Worm (Caenorhabditis elegans): Measurements from ENCODE around the gene fkh-5.

DNA sequence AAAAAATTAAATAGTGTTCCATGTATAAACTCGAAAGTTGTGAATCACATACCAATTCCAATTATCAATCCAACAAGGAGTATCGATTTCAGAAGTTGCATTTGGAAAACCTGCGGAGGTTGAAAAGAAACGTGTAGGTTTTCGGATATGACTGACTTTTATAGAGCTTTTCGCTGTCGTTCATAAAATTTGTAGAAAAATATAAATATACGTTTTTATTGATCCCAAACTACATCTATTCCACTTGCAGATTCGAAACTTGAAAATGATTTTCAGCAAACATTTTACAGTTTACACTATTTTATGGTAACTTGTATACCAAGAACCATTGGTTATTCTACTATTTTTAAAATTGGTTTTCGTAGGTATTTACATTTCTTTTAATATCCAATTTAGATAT, 2.3 kb upstream of the fkh-5 start, which contains the start of gene clec-156:
- TF ChIP-seq unc-62 (GFP tag; optimal IDR thresholded peaks at IDR 0.05), result no peak
- no peak for TF ChIP-seq elt-3 (tag; optimal IDR thresholded peaks at IDR 0.05)
- TF ChIP-seq blmp-1 (tag; optimal IDR thresholded peaks at IDR 0.05; ENCODE audit: insufficient read depth), result no peak
- no peak for TF ChIP-seq fos-1 (tag; optimal IDR thresholded peaks at IDR 0.05)
- no peak for TF ChIP-seq ztf-11 (tag; optimal IDR thresholded peaks at IDR 0.05)
- no peak for TF ChIP-seq nhr-77 (tag; optimal IDR thresholded peaks at IDR 0.05)
- TF ChIP-seq snpc-4 (tag; optimal IDR thresholded peaks at IDR 0.05), result no peak

Data from whole organism, L2 larva.